Fruit fly (Drosophila melanogaster) whole organism: Measurements from ENCODE around the gene HHEX.

Source experiments
- CG8478 ChIP-seq: fragments of >200 bp; optimal IDR thresholded peaks from 2 replicates; lab custom pipeline; 2018; ENCODE audit warnings: inconsistent platforms
- Dll ChIP-seq: fragments of >200 bp; optimal IDR thresholded peaks from 2 replicates; lab custom pipeline; 2017
- pan ChIP-seq: fragments of >200 bp; optimal IDR thresholded peaks from 2 replicates; lab custom pipeline; 2017

DNA sequence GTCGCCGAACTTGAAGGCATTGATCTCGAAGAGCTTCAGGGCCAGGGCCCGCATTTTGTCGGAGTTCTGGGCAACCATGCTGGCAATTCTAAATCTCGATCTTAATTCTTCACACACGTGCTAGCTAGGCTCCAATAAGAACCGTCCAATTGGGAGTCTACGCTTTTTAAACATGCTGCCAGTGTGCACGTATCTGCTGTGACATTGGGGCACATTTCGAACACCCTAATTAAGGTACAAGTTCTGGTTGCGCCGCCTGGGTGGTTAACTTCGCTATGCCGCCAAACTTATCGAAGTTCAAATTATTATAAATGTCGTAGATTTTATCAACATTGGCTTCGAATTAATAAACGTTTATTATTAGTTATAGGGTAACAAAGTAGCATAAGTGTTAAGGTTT is 7.6 kb downstream of the HHEX start, which contains the start of gene r-l:
- no peak for TF ChIP-seq Dll (lab: Kevin White, UChicago)
- TF ChIP-seq pan, result no peak
- TF ChIP-seq CG8478, result no peak
